Fruit fly (Drosophila melanogaster): Measurements from ENCODE around the gene CG5167.

- no peak for TF ChIP-seq CG13287 (GFP tag; IDR thresholded peaks at IDR 0.05; ENCODE audit: partially characterized antibody)
- no peak for TF ChIP-seq inv (GFP tag; IDR thresholded peaks at IDR 0.05; ENCODE audit: partially characterized antibody)
Measured at dm6 chr3R:12379708-12380107, 26.6 kb upstream of the CG5167 start, which contains the start of gene GstD8.

Data from whole organism, embryonic.